Fruit fly (Drosophila melanogaster) whole organism, adult: ENCODE results near the gene IP3K2.

Experiments used
- CG11617 ChIP-seq: fragments of 200-800 bp; sonication (Bioruptor generic); optimal IDR thresholded peaks from 2 replicates; lab custom pipeline; 2017; ENCODE audit warnings: mild to moderate bottlenecking, missing biosample characterization, missing genetic modification reagents, missing genetic modification characterization
- CG14711 ChIP-seq: fragments of 200-800 bp; sonication (Bioruptor generic); optimal IDR thresholded peaks from 2 replicates; lab custom pipeline; 2018; ENCODE audit warnings: missing biosample characterization, mild to moderate bottlenecking, missing genetic modification characterization, moderate library complexity
- CG5204 ChIP-seq: fragments of 200-800 bp; sonication (Bioruptor generic); optimal IDR thresholded peaks from 2 replicates; lab custom pipeline; 2016; ENCODE audit warnings: missing biosample characterization, missing genetic modification characterization
- CG7045 ChIP-seq: fragments of 200-800 bp; sonication (Bioruptor generic); optimal IDR thresholded peaks from 2 replicates; lab custom pipeline; 2017; ENCODE audit warnings: missing biosample characterization, mild to moderate bottlenecking, missing genetic modification characterization
- CG7101 ChIP-seq: fragments of 200-800 bp; sonication (Bioruptor generic); optimal IDR thresholded peaks from 2 replicates; lab custom pipeline; 2018; ENCODE audit warnings: missing biosample characterization, mild to moderate bottlenecking, missing genetic modification characterization, moderate library complexity
- Crg-1 ChIP-seq: fragments of 200-800 bp; sonication (Bioruptor generic); optimal IDR thresholded peaks from 2 replicates; lab custom pipeline; 2016; ENCODE audit warnings: missing biosample characterization, missing genetic modification characterization
- Hr96 ChIP-seq: fragments of 200-800 bp; sonication (Bioruptor generic); optimal IDR thresholded peaks from 2 replicates; lab custom pipeline; 2016; ENCODE audit warnings: missing biosample characterization, missing genetic modification characterization
- Mnt ChIP-seq: fragments of 200-800 bp; sonication (Bioruptor generic); optimal IDR thresholded peaks from 2 replicates; lab custom pipeline; 2016; ENCODE audit warnings: missing biosample characterization, mild to moderate bottlenecking, missing genetic modification characterization
- cic ChIP-seq: fragments of 200-800 bp; sonication (Bioruptor generic); optimal IDR thresholded peaks from 2 replicates; lab custom pipeline; 2017; ENCODE audit warnings: missing biosample characterization, mild to moderate bottlenecking, missing genetic modification characterization, moderate library complexity
- cnc ChIP-seq, 2 experiments: fragments of >200 bp; optimal IDR thresholded peaks; 2 replicates each; lab custom pipeline; 2017
- kay ChIP-seq: fragments of 200-800 bp; sonication (Bioruptor generic); peaks from one replicate; lab custom pipeline; 2016; ENCODE audit warnings: missing biosample characterization, missing genetic modification characterization, borderline replicate concordance
- toe ChIP-seq: fragments of 200-800 bp; sonication (Bioruptor generic); optimal IDR thresholded peaks from 2 replicates; lab custom pipeline; 2016; ENCODE audit warnings: missing biosample characterization, missing genetic modification characterization

- TF ChIP-seq cnc (optimal IDR thresholded peaks at IDR 0.05; lab: Kevin White, UChicago) (no peak), Mnt (GFP tag; lab: Kevin White, UChicago) (peak; percentile 20), cic (GFP tag; lab: Kevin White, UChicago) (no peak), Hr96 (no peak), kay (GFP tag; lab: Kevin White, UChicago) (no peak), CG11617 (peak; percentile 5), CG14711 (tag; lab: Kevin White, UChicago) (no peak), CG7101 (peak; percentile 31), CG7045 (GFP tag; lab: Kevin White, UChicago) (no peak), CG5204 (GFP tag; lab: Kevin White, UChicago) (no peak), Crg-1 (GFP tag; lab: Kevin White, UChicago) (no peak), toe (GFP tag; lab: Kevin White, UChicago) (no peak)
These were observed 15.5 kb upstream of the IP3K2 start, which contains the start of gene Remo for dm6 chrX:13287854-13288376.
